Worm (Caenorhabditis elegans): Measurements from ENCODE around the gene flp-20.

- no peak for TF ChIP-seq ceh-28 (tag; optimal IDR thresholded peaks at IDR 0.05)
- no peak for TF ChIP-seq egl-27 (tag; optimal IDR thresholded peaks at IDR 0.05)
- TF ChIP-seq nhr-76 (tag; optimal IDR thresholded peaks at IDR 0.05), result no peak
Observed at ce11 chrX:9302763-9303162, 46.9 kb downstream of the flp-20 start.

All from whole organism, L4 larva.